Worm (Caenorhabditis elegans) whole organism, young adult: ENCODE data around the gene gpdh-2.

Experiments used
- B0035.1 ChIP-seq: sonication (generic microtip); optimal IDR thresholded peaks from 2 replicates; lab custom pipeline; 2016; ENCODE audit warnings: missing genetic modification characterization, mild to moderate bottlenecking, missing compliant biosample characterization, missing genotype, missing genetic modification reagents
- B0261.1 ChIP-seq: sonication (generic microtip); optimal IDR thresholded peaks from 2 replicates; lab custom pipeline; 2016; ENCODE audit warnings: mild to moderate bottlenecking, missing genetic modification characterization, moderate library complexity, missing compliant biosample characterization
- F10E7.11 ChIP-seq: sonication (generic microtip); optimal IDR thresholded peaks from 2 replicates; lab custom pipeline; 2017; ENCODE audit warnings: mild to moderate bottlenecking, missing genetic modification characterization, moderate library complexity, missing compliant biosample characterization
- F22D6.2 ChIP-seq: sonication (generic microtip); optimal IDR thresholded peaks from 2 replicates; lab custom pipeline; 2016; ENCODE audit warnings: mild to moderate bottlenecking, missing genetic modification characterization, missing compliant biosample characterization
- F33H1.4 ChIP-seq: fragments of 200-800 bp; sonication (Bioruptor generic); IDR thresholded peaks from 2 replicates; pipeline ENCODE4 v1.3.6; 2022; ENCODE audit warnings: missing genetic modification reagents, missing genetic modification characterization, missing compliant biosample characterization
- F37B4.10 ChIP-seq: fragments of 200-800 bp; sonication (Bioruptor generic); IDR thresholded peaks from 2 replicates; pipeline ENCODE4 v1.3.6; 2022; ENCODE audit warnings: missing genetic modification characterization, missing compliant biosample characterization
- K11D2.4 ChIP-seq: fragments of 200-800 bp; sonication (Bioruptor generic); IDR thresholded peaks from 2 replicates; pipeline ENCODE4 v1.3.6; 2022; ENCODE audit warnings: missing genetic modification reagents, missing genetic modification characterization, missing compliant biosample characterization
- K12H6.12 ChIP-seq: fragments of 200-800 bp; sonication (Bioruptor generic); optimal IDR thresholded peaks from 2 replicates; lab custom pipeline; 2018; ENCODE audit warnings: mild to moderate bottlenecking, missing genetic modification characterization, missing compliant biosample characterization
- T07F8.4 ChIP-seq: sonication (generic microtip); optimal IDR thresholded peaks from 2 replicates; lab custom pipeline; 2016; ENCODE audit warnings: mild to moderate bottlenecking, missing genetic modification characterization, moderate library complexity, missing compliant biosample characterization
- Y67H2A.10 ChIP-seq: fragments of 200-800 bp; sonication (Bioruptor generic); conservative IDR thresholded peaks from 2 replicates; pipeline ENCODE4 v1.3.6; 2022; ENCODE audit warnings: missing genetic modification reagents, missing genetic modification characterization, missing compliant biosample characterization
- Y79H2A.3 ChIP-seq: fragments of 200-800 bp; sonication (Bioruptor generic); conservative IDR thresholded peaks from 2 replicates; pipeline ENCODE4 v1.3.6; 2022; ENCODE audit warnings: missing genetic modification reagents, missing genetic modification characterization, missing compliant biosample characterization
- ZK185.1 ChIP-seq: sonication (generic microtip); optimal IDR thresholded peaks from 2 replicates; lab custom pipeline; 2016; ENCODE audit warnings: mild to moderate bottlenecking, missing genetic modification characterization, missing compliant biosample characterization; ENCODE audit not compliant: poor library complexity, severe bottlenecking
- aptf-2 ChIP-seq: fragments of 200-800 bp; sonication (Bioruptor generic); conservative IDR thresholded peaks from 2 replicates; pipeline ENCODE4 v1.3.6; 2022; ENCODE audit warnings: missing genetic modification reagents, missing genetic modification characterization, missing compliant biosample characterization
- attf-5 ChIP-seq: fragments of 200-800 bp; sonication (Bioruptor generic); optimal IDR thresholded peaks from 2 replicates; lab custom pipeline; 2018; ENCODE audit warnings: mild to moderate bottlenecking, missing genetic modification characterization, missing compliant biosample characterization
- bed-2 ChIP-seq: fragments of 200-800 bp; sonication (Bioruptor generic); IDR thresholded peaks from 2 replicates; pipeline ENCODE4 v1.3.6; 2022; ENCODE audit warnings: missing genetic modification reagents, missing genetic modification characterization, missing compliant biosample characterization
- ccch-3 ChIP-seq: fragments of 200-800 bp; sonication (Bioruptor generic); optimal IDR thresholded peaks from 2 replicates; lab custom pipeline; 2018; ENCODE audit warnings: mild to moderate bottlenecking, missing genetic modification characterization, missing compliant biosample characterization
- ceh-100 ChIP-seq: fragments of 200-800 bp; sonication (Bioruptor generic); IDR thresholded peaks from 2 replicates; pipeline ENCODE4 v1.3.6; 2022; ENCODE audit warnings: missing genetic modification reagents, missing genetic modification characterization, missing compliant biosample characterization
- ceh-27 ChIP-seq: fragments of 200-800 bp; sonication (Bioruptor generic); optimal IDR thresholded peaks from 2 replicates; lab custom pipeline; 2018; ENCODE audit warnings: mild to moderate bottlenecking, missing genetic modification characterization, moderate library complexity, missing compliant biosample characterization
- dpl-1 ChIP-seq: fragments of 150-350 bp; optimal IDR thresholded peaks from 2 replicates; lab custom pipeline; 2014; ENCODE audit warnings: missing biosample characterization, missing genetic modification reagents, missing genetic modification characterization
- efl-1 ChIP-seq: fragments of 150-350 bp; optimal IDR thresholded peaks from 2 replicates; lab custom pipeline; 2014; ENCODE audit warnings: missing biosample characterization, missing genetic modification reagents, missing genetic modification characterization
- egl-18 ChIP-seq: fragments of 200-800 bp; sonication (Bioruptor generic); IDR thresholded peaks from 2 replicates; pipeline ENCODE4 v1.3.6; 2022; ENCODE audit warnings: missing genetic modification reagents, missing genetic modification characterization, missing compliant biosample characterization
- ets-4 ChIP-seq: fragments of 200-800 bp; sonication (Bioruptor generic); optimal IDR thresholded peaks from 2 replicates; lab custom pipeline; 2018; ENCODE audit warnings: mild to moderate bottlenecking, missing genetic modification characterization, missing compliant biosample characterization
- hmg-20 ChIP-seq: fragments of 200-800 bp; sonication (Bioruptor generic); IDR thresholded peaks from 2 replicates; pipeline ENCODE4 v1.3.6; 2022; ENCODE audit warnings: missing genetic modification reagents, missing genetic modification characterization, missing compliant biosample characterization
- hsf-1 ChIP-seq: fragments of 200-800 bp; sonication (Bioruptor generic); IDR thresholded peaks from 2 replicates; pipeline ENCODE4 v1.3.6; 2022; ENCODE audit warnings: missing genetic modification reagents, missing genetic modification characterization, missing compliant biosample characterization
- lag-1 ChIP-seq: fragments of 200-800 bp; sonication (Bioruptor generic); IDR thresholded peaks from 2 replicates; pipeline ENCODE4 v1.3.6; 2022; ENCODE audit warnings: missing genetic modification reagents, missing genetic modification characterization, missing compliant biosample characterization
- let-607 ChIP-seq, 2 experiments: fragments of 200-800 bp in 1 of 2; sonication (Bioruptor generic) in 1 of 2; sonication (generic microtip) in 1 of 2; optimal IDR thresholded peaks; 2 replicates each; lab custom pipeline; 2016 to 2018; ENCODE audit warnings: mild to moderate bottlenecking in 2 of 2, missing compliant biosample characterization in 2 of 2, missing genetic modification characterization in 2 of 2, moderate library complexity in 2 of 2, missing genotype in 1 of 2
- lin-35 ChIP-seq, 3 experiments: fragments of 150-350 bp in 2 of 3; sonication (generic microtip) in 1 of 3; optimal IDR thresholded peaks; 2 replicates each; lab custom pipeline; 2014 to 2018; ENCODE audit warnings: missing biosample characterization in 3 of 3, missing genetic modification characterization in 3 of 3, missing genetic modification reagents in 3 of 3
- lin-40 ChIP-seq: sonication (generic microtip); optimal IDR thresholded peaks from 2 replicates; lab custom pipeline; 2016; ENCODE audit warnings: missing genetic modification characterization, mild to moderate bottlenecking, missing compliant biosample characterization, missing genotype, missing genetic modification reagents
- lir-1 ChIP-seq: fragments of 200-800 bp; sonication (Bioruptor generic); conservative IDR thresholded peaks from 2 replicates; pipeline ENCODE4 v1.3.6; 2022; ENCODE audit warnings: missing genetic modification reagents, missing genetic modification characterization, missing compliant biosample characterization
- lsl-1 ChIP-seq: fragments of 200-800 bp; sonication (Bioruptor generic); optimal IDR thresholded peaks from 2 replicates; lab custom pipeline; 2018; ENCODE audit warnings: mild to moderate bottlenecking, missing genetic modification characterization, moderate library complexity, missing compliant biosample characterization
- madf-10 ChIP-seq: sonication (generic microtip); optimal IDR thresholded peaks from 2 replicates; lab custom pipeline; 2016; ENCODE audit warnings: mild to moderate bottlenecking, missing genetic modification characterization, missing compliant biosample characterization
- madf-3 ChIP-seq: fragments of 200-800 bp; sonication (Bioruptor generic); IDR thresholded peaks from 2 replicates; pipeline ENCODE4 v1.3.6; 2022; ENCODE audit warnings: missing genetic modification reagents, missing genetic modification characterization, missing compliant biosample characterization
- madf-8 ChIP-seq: fragments of 200-800 bp; sonication (Bioruptor generic); conservative IDR thresholded peaks from 2 replicates; pipeline ENCODE4 v1.3.6; 2022; ENCODE audit warnings: missing genetic modification reagents, missing genetic modification characterization, missing compliant biosample characterization
- mxl-1 ChIP-seq: sonication (generic microtip); optimal IDR thresholded peaks from 2 replicates; lab custom pipeline; 2016; ENCODE audit warnings: missing genetic modification characterization, missing compliant biosample characterization
- nfya-1 ChIP-seq: sonication (generic microtip); optimal IDR thresholded peaks from 2 replicates; lab custom pipeline; 2017; ENCODE audit warnings: antibody characterized with exemption, missing compliant biosample characterization, missing genetic modification characterization, borderline replicate concordance; ENCODE audit not compliant: insufficient read depth
- nhr-90 ChIP-seq: sonication (generic microtip); optimal IDR thresholded peaks from 2 replicates; lab custom pipeline; 2016; ENCODE audit warnings: missing genotype, mild to moderate bottlenecking, missing genetic modification characterization, missing compliant biosample characterization
- rcor-1 ChIP-seq: fragments of 200-800 bp; sonication (Bioruptor generic); IDR thresholded peaks from 2 replicates; pipeline ENCODE4 v1.3.6; 2022; ENCODE audit warnings: missing genetic modification reagents, missing genetic modification characterization, missing compliant biosample characterization
- rec-8 ChIP-seq, 2 experiments: sonication (generic microtip); optimal IDR thresholded peaks; 2 replicates each; lab custom pipeline; 2016; ENCODE audit warnings: mild to moderate bottlenecking in 2 of 2, missing genetic modification characterization in 2 of 2, missing genetic modification reagents in 2 of 2, missing genotype in 2 of 2, missing biosample characterization in 1 of 2, missing compliant biosample characterization in 1 of 2, moderate library complexity in 1 of 2
- rpc-1 ChIP-seq, 2 experiments: fragments of 150-350 bp in 1 of 2; sonication (generic microtip) in 1 of 2; optimal IDR thresholded peaks; 2 replicates each; lab custom pipeline; 2014 to 2018; ENCODE audit warnings: missing biosample characterization in 1 of 2, missing genetic modification characterization in 1 of 2, missing genetic modification reagents in 1 of 2, missing genotype in 1 of 2
- sdz-38 ChIP-seq: sonication (generic microtip); optimal IDR thresholded peaks from 2 replicates; lab custom pipeline; 2016; ENCODE audit warnings: missing genotype, missing genetic modification characterization, missing compliant biosample characterization
- sea-2 ChIP-seq: fragments of 200-800 bp; sonication (Bioruptor generic); IDR thresholded peaks from 2 replicates; pipeline ENCODE4 v1.3.6; 2022; ENCODE audit warnings: missing genetic modification characterization, missing compliant biosample characterization
- tlf-1 ChIP-seq: fragments of 200-800 bp; sonication (Bioruptor generic); optimal IDR thresholded peaks from 2 replicates; lab custom pipeline; 2018; ENCODE audit warnings: mild to moderate bottlenecking, missing genetic modification characterization, missing compliant biosample characterization
- unc-130 ChIP-seq: sonication (generic microtip); optimal IDR thresholded peaks from 2 replicates; lab custom pipeline; 2016; ENCODE audit warnings: missing genetic modification reagents, missing genetic modification characterization, missing compliant biosample characterization
- xnd-1 ChIP-seq: sonication (generic microtip); optimal IDR thresholded peaks from 2 replicates; lab custom pipeline; 2016; ENCODE audit warnings: missing genotype, missing genetic modification reagents, missing genetic modification characterization, missing compliant biosample characterization

gpdh-2 gene

DNA sequence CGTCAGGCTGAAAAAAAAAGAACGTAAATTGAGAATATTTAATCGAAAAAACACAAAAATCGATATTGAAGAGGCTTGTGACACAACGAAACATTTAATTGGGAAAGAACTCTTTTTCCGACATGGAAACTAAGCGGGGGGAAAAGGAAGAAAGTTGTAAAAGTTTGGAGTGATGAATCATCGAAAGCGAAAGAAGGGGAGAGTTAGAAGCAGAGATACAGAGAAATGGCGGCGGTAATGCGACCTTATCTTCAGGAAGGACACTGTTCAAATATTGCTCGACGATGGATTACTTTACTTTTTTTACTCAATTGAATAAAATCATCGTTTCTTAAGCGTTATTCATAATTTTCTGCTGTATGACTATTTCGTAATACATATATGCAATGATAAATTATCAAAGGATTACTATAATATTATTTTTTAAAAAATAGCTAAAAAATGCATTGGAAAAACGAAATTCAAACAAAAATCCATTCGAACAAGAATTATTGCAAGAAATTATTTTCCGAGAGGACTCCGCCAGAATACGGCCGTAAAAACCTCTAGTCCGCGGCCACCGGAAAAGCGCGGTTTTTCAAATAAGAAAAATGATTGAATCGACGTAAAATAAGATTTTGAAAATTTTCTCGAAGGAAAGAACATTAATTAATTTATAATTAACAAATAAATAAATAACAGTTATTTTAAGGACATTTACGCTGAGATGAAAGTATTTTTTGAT is 9.0 kb upstream of the gpdh-2 start, which contains the start of gene dhhc-4:
Gene dhhc-4 (minus strand): TSS at position 13 of the 724 bp plus-strand sequence.
- TF ChIP-seq rpc-1 (optimal IDR thresholded peaks at IDR 0.05; lab: Kevin White, UChicago) (no peak), rpc-1 (tag; optimal IDR thresholded peaks at IDR 0.05; lab: Kevin White, UChicago) (no peak), F37B4.10 (no peak), K11D2.4 (GFP tag; lab: Robert Waterston, UW) (peak; percentile 58; the same call in 1 of the 2 replicates), ceh-100 (peak; percentile 33; the same call in 1 of the 2 replicates), tlf-1 (GFP tag; lab: Kevin White, UChicago) (peak; percentile 44), madf-8 (GFP tag; lab: Robert Waterston, UW) (peak; percentile 37; the same call in 1 of the 2 replicates), lsl-1 (GFP tag; lab: Kevin White, UChicago) (peak; percentile 45), Y79H2A.3 (GFP tag; lab: Robert Waterston, UW) (no peak), sea-2 (GFP tag; lab: Robert Waterston, UW) (no peak), F33H1.4 (GFP tag; lab: Robert Waterston, UW) (peak; percentile 53), hmg-20 (peak; percentile 46; the same call in 1 of the 2 replicates), Y67H2A.10 (no peak), lag-1 (GFP tag; lab: Robert Waterston, UW) (no peak), bed-2 (GFP tag; lab: Robert Waterston, UW) (peak; percentile 45; the same call in 1 of the 2 replicates), xnd-1 (tag; lab: Kevin White, UChicago) (peak; percentile 43), rec-8 (tag; optimal IDR thresholded peaks at IDR 0.05; lab: Kevin White, UChicago) (peak in 1 of 2 experiments; percentile 56), B0261.1 (no peak), T07F8.4 (tag; lab: Kevin White, UChicago) (peak; percentile 9), rcor-1 (GFP tag; lab: Robert Waterston, UW) (0 out of 2 replicates have a peak, but pooled peaks have one; percentile 41), efl-1 (GFP tag; lab: Kevin White, UChicago) (peak; percentile 53), nhr-90 (tag; lab: Kevin White, UChicago) (no peak), unc-130 (peak; percentile 83), attf-5 (no peak), aptf-2 (0 out of 2 replicates have a peak, but pooled peaks have one; percentile 53), K12H6.12 (tag; lab: Kevin White, UChicago) (peak; percentile 42), lin-40 (tag; lab: Kevin White, UChicago) (peak; percentile 55), ccch-3 (GFP tag; lab: Kevin White, UChicago) (peak; percentile 45), F22D6.2 (tag; lab: Kevin White, UChicago) (peak; percentile 9), madf-10 (tag; lab: Kevin White, UChicago) (peak; percentile 62), F10E7.11 (tag; lab: Kevin White, UChicago) (no peak), dpl-1 (peak; percentile 59), lin-35 (GFP tag; optimal IDR thresholded peaks at IDR 0.05; lab: Kevin White, UChicago) (peak in 1 of 3 experiments; percentile 89), B0035.1 (tag; lab: Kevin White, UChicago) (no peak), egl-18 (GFP tag; lab: Robert Waterston, UW) (no peak), ZK185.1 (tag; lab: Kevin White, UChicago) (peak; percentile 88), sdz-38 (tag; lab: Kevin White, UChicago) (no peak), nfya-1 (tag; lab: Kevin White, UChicago) (no peak), lir-1 (GFP tag; lab: Robert Waterston, UW) (peak; percentile 50), let-607 (tag; optimal IDR thresholded peaks at IDR 0.05; lab: Kevin White, UChicago) (peak in 1 of 2 experiments; percentile 71), ets-4 (GFP tag; lab: Kevin White, UChicago) (no peak), mxl-1 (tag; lab: Kevin White, UChicago) (no peak), madf-3 (0 out of 2 replicates have a peak, but pooled peaks have one; percentile 40), ceh-27 (GFP tag; lab: Kevin White, UChicago) (peak; percentile 82), hsf-1 (GFP tag; lab: Robert Waterston, UW) (0 out of 2 replicates have a peak, but pooled peaks have one; percentile 56)
